Worm (Caenorhabditis elegans): Measurements from ENCODE around the gene F09F9.1.

The F09F9.1 gene

DNA sequence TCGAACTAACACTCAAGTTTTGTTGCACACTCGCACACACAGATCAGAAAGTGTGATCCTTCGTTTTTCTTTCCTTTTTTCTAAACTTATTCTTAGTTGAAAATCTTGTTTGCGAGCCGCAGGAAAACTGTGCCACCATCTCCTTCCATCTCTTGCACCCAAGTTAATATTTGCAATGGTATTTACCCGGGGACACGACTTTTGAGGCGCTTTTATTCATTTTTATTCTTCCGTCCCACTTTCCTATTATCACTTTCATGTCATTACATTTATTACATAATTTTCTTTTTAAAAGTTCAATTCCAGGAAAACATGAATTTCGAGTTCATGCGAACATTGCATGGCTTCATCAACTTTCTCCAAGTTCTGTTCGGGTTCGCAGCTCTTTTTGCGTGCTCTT is at the start of gene F09F9.1:
TSS of gene F09F9.1 (plus strand) at position 301 of the 400 bp plus-strand sequence.
- no peak for TF ChIP-seq fos-1 (tag; optimal IDR thresholded peaks at IDR 0.05)
- TF ChIP-seq efl-1 (optimal IDR thresholded peaks at IDR 0.05), result no peak
- peak in 1 of 2 experiments; percentile 55 for TF ChIP-seq efl-1 (GFP tag; optimal IDR thresholded peaks at IDR 0.05 in 1 of 2)
- TF ChIP-seq tbx-2 (tag; optimal IDR thresholded peaks at IDR 0.05), result no peak

DNA sequence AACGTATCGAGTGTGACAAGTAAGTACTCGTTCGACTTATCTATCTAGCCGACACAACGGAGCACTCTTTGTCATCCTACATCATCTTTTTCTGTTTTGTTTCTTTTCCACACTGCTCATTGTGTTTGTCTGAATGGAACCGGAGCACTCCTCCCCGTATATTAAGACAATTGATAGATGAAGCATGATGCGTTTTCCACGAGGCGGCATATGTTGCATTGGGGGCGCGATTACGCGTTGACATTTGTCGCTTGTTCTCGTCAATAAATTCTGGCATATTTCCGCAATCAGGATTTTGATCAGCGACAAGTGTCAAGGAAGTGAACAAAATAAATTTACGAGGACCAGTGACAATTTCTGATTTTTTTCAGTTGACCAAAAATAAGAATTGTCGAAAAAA is 46.9 kb upstream of the F09F9.1 start:
- TF ChIP-seq lin-14 (GFP tag; optimal IDR thresholded peaks at IDR 0.05) (peak; percentile 62), ceh-8 (GFP tag; optimal IDR thresholded peaks at IDR 0.05) (no peak), nhr-28 (tag; optimal IDR thresholded peaks at IDR 0.05) (no peak), nhr-71 (tag; optimal IDR thresholded peaks at IDR 0.05) (peak; percentile 2)

DNA sequence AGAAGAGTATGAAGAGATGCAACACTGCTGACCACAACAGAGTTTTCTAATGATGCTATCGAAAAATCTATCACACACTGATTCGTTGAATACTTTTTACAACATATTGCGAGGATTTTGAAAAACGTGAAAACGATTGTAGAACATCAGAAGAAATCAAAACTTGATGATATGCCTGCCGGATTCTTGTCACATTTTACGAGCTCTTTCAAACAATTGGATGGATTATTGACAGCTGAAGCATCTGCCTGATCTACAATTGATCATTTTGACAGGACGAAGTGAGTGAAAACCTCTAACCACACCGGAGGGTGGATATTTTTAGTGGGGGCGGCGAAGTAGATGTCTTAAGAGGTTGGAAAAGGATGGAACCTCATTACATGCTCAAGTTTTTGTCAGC is 42.6 kb upstream of the F09F9.1 start:
- no peak for TF ChIP-seq mef-2 (tag; optimal IDR thresholded peaks at IDR 0.05)
- TF ChIP-seq Y116A8C.19 (tag; optimal IDR thresholded peaks at IDR 0.05; ENCODE audit: borderline replicate concordance), result no peak
- TF ChIP-seq C34B4.2 (tag; optimal IDR thresholded peaks at IDR 0.05), result no peak
- no peak for TF ChIP-seq nhr-77 (tag; optimal IDR thresholded peaks at IDR 0.05)
- TF ChIP-seq lir-3 (tag; optimal IDR thresholded peaks at IDR 0.05; ENCODE audit: poor library complexity), result no peak
- no peak for TF ChIP-seq swsn-7 (tag; optimal IDR thresholded peaks at IDR 0.05)
- TF ChIP-seq elt-2 (tag; optimal IDR thresholded peaks at IDR 0.05), result no peak
- TF ChIP-seq fos-1 (tag; optimal IDR thresholded peaks at IDR 0.05), result no peak
- no peak for TF ChIP-seq mab-9 (GFP tag; IDR thresholded peaks at IDR 0.05)
- TF ChIP-seq unc-62 (GFP tag; optimal IDR thresholded peaks at IDR 0.05), result no peak
- no peak for TF ChIP-seq mep-1 (tag; optimal IDR thresholded peaks at IDR 0.05)
- TF ChIP-seq tbx-2 (tag; optimal IDR thresholded peaks at IDR 0.05), result no peak
- no peak for TF ChIP-seq zag-1 (tag; optimal IDR thresholded peaks at IDR 0.05)
- no peak for TF ChIP-seq rnt-1 (tag; optimal IDR thresholded peaks at IDR 0.05)
- TF ChIP-seq lin-13 (GFP tag; optimal IDR thresholded peaks at IDR 0.05), result no peak
- TF ChIP-seq xbp-1 (tag; optimal IDR thresholded peaks at IDR 0.05), result no peak
- no peak for TF ChIP-seq egl-27 (tag; optimal IDR thresholded peaks at IDR 0.05)

DNA sequence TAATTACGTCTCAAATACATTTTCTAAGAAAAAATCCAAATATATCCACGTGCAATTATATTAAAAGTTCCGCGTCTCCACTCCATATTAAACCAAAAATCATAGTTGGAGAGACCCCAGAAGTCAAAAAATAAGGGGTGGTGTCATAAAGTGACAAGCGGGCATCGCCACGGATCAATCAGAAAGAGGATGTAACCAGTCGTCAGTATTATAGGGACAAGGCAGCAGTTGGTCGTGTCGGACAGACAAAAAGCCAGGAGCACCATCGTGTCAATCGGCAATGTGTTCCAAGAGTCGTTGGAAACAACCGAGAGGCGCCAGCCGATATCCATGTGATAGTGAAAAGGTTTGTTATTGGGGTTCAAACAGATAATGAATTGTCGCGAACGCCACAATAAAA is 39.2 kb upstream of the F09F9.1 start:
- TF ChIP-seq efl-1 (optimal IDR thresholded peaks at IDR 0.05) (no peak), efl-1 (GFP tag; optimal IDR thresholded peaks at IDR 0.05 in 1 of 2) (no peak), snu-23 (GFP tag; optimal IDR thresholded peaks at IDR 0.05) (no peak), irx-1 (tag; optimal IDR thresholded peaks at IDR 0.05) (no peak), lin-14 (GFP tag; optimal IDR thresholded peaks at IDR 0.05) (peak; percentile 69), tbx-2 (tag; optimal IDR thresholded peaks at IDR 0.05) (peak; percentile 2), rnt-1 (tag; optimal IDR thresholded peaks at IDR 0.05) (peak; percentile 55), nhr-20 (tag; optimal IDR thresholded peaks at IDR 0.05) (no peak), nhr-11 (tag; optimal IDR thresholded peaks at IDR 0.05) (no peak), unc-130 (tag; optimal IDR thresholded peaks at IDR 0.05) (peak; percentile 18), nhr-71 (tag; optimal IDR thresholded peaks at IDR 0.05) (peak; percentile 53), ceh-88 (GFP tag; IDR thresholded peaks at IDR 0.05) (no peak), nhr-76 (tag; optimal IDR thresholded peaks at IDR 0.05) (no peak)

DNA sequence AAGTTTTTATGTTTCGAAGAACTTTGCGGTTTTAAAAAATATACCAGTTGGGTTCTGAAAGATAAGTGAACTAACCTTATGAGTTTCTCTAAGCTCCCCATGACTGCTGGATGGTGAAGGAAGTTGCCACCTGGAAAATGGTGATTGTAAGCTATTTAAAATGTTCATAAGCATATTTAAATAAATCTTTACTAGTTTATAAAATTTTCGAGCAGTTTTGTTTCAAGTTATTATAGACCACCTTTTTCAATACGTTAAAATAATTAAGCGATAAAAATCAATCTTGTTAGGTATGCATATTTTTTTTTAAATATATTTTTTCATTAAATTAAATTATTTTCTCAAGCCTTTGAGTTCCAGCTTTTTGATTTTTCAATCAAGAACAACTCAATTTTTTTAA is 35.9 kb upstream of the F09F9.1 start, which contains the start of gene T06F4.1:
TSS of gene T06F4.1 (minus strand) at position 101 of the 400 bp plus-strand sequence.
- no peak for TF ChIP-seq ceh-82 (tag; optimal IDR thresholded peaks at IDR 0.05)
- no peak for TF ChIP-seq hlh-4 (tag; optimal IDR thresholded peaks at IDR 0.05)
- no peak for TF ChIP-seq ztf-4 (tag; optimal IDR thresholded peaks at IDR 0.05)
- TF ChIP-seq lir-3 (tag; optimal IDR thresholded peaks at IDR 0.05; ENCODE audit: poor library complexity), result no peak
- no peak for TF ChIP-seq snpc-4 (tag; optimal IDR thresholded peaks at IDR 0.05)
- no peak for TF ChIP-seq fkh-8 (tag; optimal IDR thresholded peaks at IDR 0.05)
- TF ChIP-seq mdl-1 (tag; optimal IDR thresholded peaks at IDR 0.05), result no peak
- TF ChIP-seq sox-4 (tag; optimal IDR thresholded peaks at IDR 0.05), result no peak

Measured in whole organism, L1 larva.